Worm (Caenorhabditis elegans) whole organism, late embryonic: ENCODE measurements around the gene htas-1.

Experiments
- T23F11.4 ChIP-seq: fragments of 200-800 bp; sonication (Bioruptor generic); optimal IDR thresholded peaks from 2 replicates; lab custom pipeline; 2018; ENCODE audit warnings: mild to moderate bottlenecking, missing genetic modification characterization, missing compliant biosample characterization
- ama-1 ChIP-seq: fragments of 150-350 bp; optimal IDR thresholded peaks from 2 replicates; lab custom pipeline; 2014
- ceh-6 ChIP-seq: fragments of 200-800 bp; sonication (Bioruptor generic); optimal IDR thresholded peaks from 2 replicates; lab custom pipeline; 2018; ENCODE audit warnings: mild to moderate bottlenecking, missing genetic modification characterization, missing compliant biosample characterization
- dmd-4 ChIP-seq: sonication (generic microtip); optimal IDR thresholded peaks from 2 replicates; lab custom pipeline; 2016; ENCODE audit warnings: borderline replicate concordance, missing genetic modification characterization, missing compliant biosample characterization
- elt-2 ChIP-seq: sonication (generic microtip); optimal IDR thresholded peaks from 2 replicates; lab custom pipeline; 2016; ENCODE audit warnings: missing genetic modification reagents, missing genetic modification characterization, missing compliant biosample characterization
- lim-6 ChIP-seq: sonication (generic microtip); optimal IDR thresholded peaks from 2 replicates; lab custom pipeline; 2016; ENCODE audit warnings: missing genetic modification characterization, missing compliant biosample characterization
- nhr-232 ChIP-seq: sonication (generic microtip); optimal IDR thresholded peaks from 2 replicates; lab custom pipeline; 2016; ENCODE audit warnings: missing genetic modification characterization, missing compliant biosample characterization
- npax-4 ChIP-seq: sonication (generic microtip); optimal IDR thresholded peaks from 2 replicates; lab custom pipeline; 2016; ENCODE audit warnings: missing genetic modification characterization, missing compliant biosample characterization
- odd-2 ChIP-seq: sonication (generic microtip); optimal IDR thresholded peaks from 2 replicates; lab custom pipeline; 2017; ENCODE audit warnings: antibody characterized with exemption, mild to moderate bottlenecking, missing genetic modification characterization, missing compliant biosample characterization
- unc-86 ChIP-seq: sonication (generic microtip); optimal IDR thresholded peaks from 2 replicates; lab custom pipeline; 2016; ENCODE audit warnings: missing genetic modification characterization, missing compliant biosample characterization
- ztf-16 ChIP-seq: sonication (generic microtip); optimal IDR thresholded peaks from 2 replicates; lab custom pipeline; 2017; ENCODE audit warnings: missing genetic modification characterization, missing compliant biosample characterization

DNA sequence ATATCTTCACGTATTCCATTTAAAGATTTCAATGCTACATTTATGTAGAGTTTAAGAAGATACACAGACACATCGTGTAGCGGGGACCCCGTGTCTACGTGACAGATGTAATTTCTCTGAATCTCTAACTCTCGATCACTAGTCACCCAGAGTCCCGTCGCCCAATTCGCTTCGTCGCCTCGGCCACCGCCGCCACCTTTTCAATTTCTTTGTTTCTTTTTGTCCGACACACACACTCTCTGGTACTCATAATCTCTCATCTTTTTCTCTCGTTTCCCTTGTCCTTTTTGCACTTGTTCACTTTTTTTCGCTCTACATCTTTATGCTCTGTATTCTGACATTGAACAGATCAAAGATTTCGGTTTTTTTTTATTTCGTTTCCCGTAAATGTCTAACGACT lies 35.1 kb upstream of the htas-1 start:
- no peak for TF ChIP-seq unc-86
- no peak for TF ChIP-seq ceh-6 (GFP tag; lab: Kevin White, UChicago)
- TF ChIP-seq ama-1 = no peak
- TF ChIP-seq dmd-4 (tag; lab: Kevin White, UChicago) = no peak
- TF ChIP-seq odd-2 (tag; lab: Kevin White, UChicago) = no peak
- no peak for TF ChIP-seq lim-6 (tag; lab: Kevin White, UChicago)
- no peak for TF ChIP-seq npax-4 (tag; lab: Kevin White, UChicago)
- TF ChIP-seq T23F11.4 (GFP tag; lab: Kevin White, UChicago) = no peak
- TF ChIP-seq nhr-232 = no peak
- no peak for TF ChIP-seq ztf-16
- TF ChIP-seq elt-2 = no peak
